Worm (Caenorhabditis elegans) whole organism, L1 larva: Measurements from ENCODE around the gene pen-2.
A peak's percentile ranks its signal among the peaks of the same experiment; 100 is the strongest.

Experiments
- C34B4.2 ChIP-seq: sonication (generic microtip); optimal IDR thresholded peaks from 2 replicates; lab custom pipeline; 2017; ENCODE audit warnings: mild to moderate bottlenecking, missing genetic modification characterization, missing compliant biosample characterization
- Y116A8C.19 ChIP-seq: sonication (generic microtip); optimal IDR thresholded peaks from 2 replicates; lab custom pipeline; 2016; ENCODE audit warnings: missing compliant biosample characterization, missing genetic modification characterization, borderline replicate concordance
- aly-2 ChIP-seq: fragments of 150-350 bp; optimal IDR thresholded peaks from 2 replicates; lab custom pipeline; 2014; ENCODE audit warnings: missing biosample characterization, missing genetic modification characterization
- blmp-1 ChIP-seq: fragments of 150-350 bp; optimal IDR thresholded peaks from 2 replicates; lab custom pipeline; 2014; ENCODE audit warnings: missing biosample characterization, missing genetic modification characterization
- ceh-63 ChIP-seq: fragments of 200-800 bp; sonication (Bioruptor generic); optimal IDR thresholded peaks from 2 replicates; lab custom pipeline; 2018; ENCODE audit warnings: mild to moderate bottlenecking, missing genetic modification characterization, missing compliant biosample characterization
- ceh-8 ChIP-seq: fragments of 200-800 bp; sonication (Bioruptor generic); optimal IDR thresholded peaks from 2 replicates; lab custom pipeline; 2018; ENCODE audit warnings: mild to moderate bottlenecking, missing genetic modification characterization, moderate library complexity, missing compliant biosample characterization
- ceh-82 ChIP-seq, 3 experiments: fragments of 150-350 bp in 1 of 3; sonication (generic microtip) in 2 of 3; optimal IDR thresholded peaks; 2 replicates each; lab custom pipeline; 2014 to 2017; ENCODE audit warnings: missing biosample characterization in 3 of 3, missing genetic modification characterization in 3 of 3
- ceh-90 ChIP-seq: sonication (generic microtip); optimal IDR thresholded peaks from 2 replicates; lab custom pipeline; 2016; ENCODE audit warnings: missing genetic modification characterization, missing compliant biosample characterization
- efl-1 ChIP-seq, 4 experiments: fragments of 150-350 bp; optimal IDR thresholded peaks in 3 of 4; peaks in 1 of 4; 1 replicate in 1 of 4; 2 replicates in 3 of 4; lab custom pipeline; 2014; ENCODE audit warnings: missing biosample characterization in 2 of 4, missing genetic modification characterization in 2 of 4, missing genetic modification reagents in 2 of 4
- efl-3 ChIP-seq: fragments of 200-800 bp; sonication (Bioruptor generic); optimal IDR thresholded peaks from 2 replicates; lab custom pipeline; 2018; ENCODE audit warnings: mild to moderate bottlenecking, missing genetic modification characterization, missing compliant biosample characterization
- elt-2 ChIP-seq: sonication (generic microtip); optimal IDR thresholded peaks from 2 replicates; lab custom pipeline; 2016; ENCODE audit warnings: missing genetic modification characterization, mild to moderate bottlenecking, inconsistent platforms, missing compliant biosample characterization, missing genetic modification reagents
- elt-3 ChIP-seq, 6 experiments: fragments of 150-350 bp in 1 of 6; sonication (generic microtip); optimal IDR thresholded peaks; 2 replicates each; lab custom pipeline; 2017 to 2018; ENCODE audit warnings: missing biosample characterization in 6 of 6, missing genetic modification characterization in 6 of 6, inconsistent platforms in 1 of 6
- ets-5 ChIP-seq: fragments of 200-800 bp; sonication (Bioruptor generic); IDR thresholded peaks from 2 replicates; pipeline ENCODE4 v1.3.6; 2022; ENCODE audit warnings: missing genetic modification characterization, missing compliant biosample characterization
- fkh-10 ChIP-seq: sonication (generic microtip); optimal IDR thresholded peaks from 2 replicates; lab custom pipeline; 2017; ENCODE audit warnings: missing biosample characterization, missing genetic modification reagents, missing genetic modification characterization
- fkh-4 ChIP-seq: sonication (generic microtip); optimal IDR thresholded peaks from 2 replicates; lab custom pipeline; 2016; ENCODE audit warnings: missing compliant biosample characterization, missing genetic modification characterization, borderline replicate concordance
- hlh-17 ChIP-seq: fragments of 200-800 bp; sonication (Bioruptor generic); optimal IDR thresholded peaks from 2 replicates; lab custom pipeline; 2018; ENCODE audit warnings: missing genetic modification characterization, mild to moderate bottlenecking, missing compliant biosample characterization, moderate library complexity, borderline replicate concordance
- hlh-4 ChIP-seq: sonication (generic microtip); optimal IDR thresholded peaks from 2 replicates; lab custom pipeline; 2016; ENCODE audit warnings: mild to moderate bottlenecking, missing genetic modification characterization, missing compliant biosample characterization
- irx-1 ChIP-seq: sonication (generic microtip); optimal IDR thresholded peaks from 2 replicates; lab custom pipeline; 2016; ENCODE audit warnings: missing genetic modification characterization, missing compliant biosample characterization
- isw-1 ChIP-seq: fragments of 200-800 bp; sonication (Bioruptor generic); IDR thresholded peaks from 2 replicates; pipeline ENCODE4 v1.3.6; 2022; ENCODE audit warnings: missing genetic modification characterization, missing compliant biosample characterization
- lin-14 ChIP-seq: fragments of 200-800 bp; sonication (Bioruptor generic); optimal IDR thresholded peaks from 2 replicates; lab custom pipeline; 2018; ENCODE audit warnings: mild to moderate bottlenecking, missing genetic modification characterization, moderate library complexity, missing compliant biosample characterization
- lin-15B ChIP-seq: fragments of 150-350 bp; sonication (generic microtip); optimal IDR thresholded peaks from 3 replicates; lab custom pipeline; 2014; ENCODE audit warnings: missing biosample characterization, missing genetic modification characterization
- lin-35 ChIP-seq, 2 experiments: fragments of 150-350 bp; optimal IDR thresholded peaks; 2 replicates each; lab custom pipeline; 2014; ENCODE audit warnings: missing biosample characterization in 2 of 2, missing genetic modification characterization in 2 of 2, missing genetic modification reagents in 2 of 2
- lir-3 ChIP-seq: sonication (generic microtip); optimal IDR thresholded peaks from 2 replicates; lab custom pipeline; 2016; ENCODE audit warnings: mild to moderate bottlenecking, missing genetic modification characterization, moderate library complexity, missing compliant biosample characterization; ENCODE audit not compliant: poor library complexity
- nhr-12 ChIP-seq: sonication (generic microtip); optimal IDR thresholded peaks from 2 replicates; lab custom pipeline; 2017; ENCODE audit warnings: missing biosample characterization, missing genetic modification characterization
- nhr-19 ChIP-seq: fragments of 200-800 bp; sonication (Bioruptor generic); conservative IDR thresholded peaks from 2 replicates; pipeline ENCODE4 v1.3.6; 2022; ENCODE audit warnings: missing genetic modification characterization, missing compliant biosample characterization
- nhr-47 ChIP-seq: sonication (generic microtip); optimal IDR thresholded peaks from 2 replicates; lab custom pipeline; 2016; ENCODE audit warnings: mild to moderate bottlenecking, missing genetic modification characterization, moderate library complexity, missing compliant biosample characterization
- nhr-71 ChIP-seq: sonication (generic microtip); optimal IDR thresholded peaks from 2 replicates; lab custom pipeline; 2016; ENCODE audit warnings: mild to moderate bottlenecking, missing genetic modification characterization, moderate library complexity, missing compliant biosample characterization
- nhr-76 ChIP-seq: sonication (generic microtip); optimal IDR thresholded peaks from 2 replicates; lab custom pipeline; 2017; ENCODE audit warnings: missing biosample characterization, missing genetic modification characterization
- nhr-90 ChIP-seq: sonication (generic microtip); optimal IDR thresholded peaks from 2 replicates; lab custom pipeline; 2016; ENCODE audit warnings: mild to moderate bottlenecking, missing genetic modification characterization, missing compliant biosample characterization; ENCODE audit not compliant: poor library complexity
- pag-3 ChIP-seq: sonication (generic microtip); optimal IDR thresholded peaks from 2 replicates; lab custom pipeline; 2017; ENCODE audit warnings: missing genetic modification characterization, mild to moderate bottlenecking, missing compliant biosample characterization, antibody characterized with exemption, borderline replicate concordance; ENCODE audit not compliant: insufficient read depth
- pax-3 ChIP-seq: fragments of 200-800 bp; sonication (Bioruptor generic); optimal IDR thresholded peaks from 2 replicates; lab custom pipeline; 2018; ENCODE audit warnings: mild to moderate bottlenecking, missing genetic modification characterization, moderate library complexity, missing compliant biosample characterization
- pqm-1 ChIP-seq: sonication (generic microtip); optimal IDR thresholded peaks from 3 replicates; lab custom pipeline; 2017; ENCODE audit warnings: missing biosample characterization, missing genetic modification characterization
- rnt-1 ChIP-seq: sonication (generic microtip); optimal IDR thresholded peaks from 2 replicates; lab custom pipeline; 2016; ENCODE audit warnings: mild to moderate bottlenecking, missing genetic modification characterization, moderate library complexity, missing compliant biosample characterization
- snu-23 ChIP-seq: sonication (generic microtip); optimal IDR thresholded peaks from 2 replicates; lab custom pipeline; 2016; ENCODE audit warnings: missing genetic modification characterization, missing compliant biosample characterization
- tbx-2 ChIP-seq: sonication (generic microtip); optimal IDR thresholded peaks from 2 replicates; lab custom pipeline; 2016; ENCODE audit warnings: missing genetic modification characterization, missing compliant biosample characterization
- unc-130 ChIP-seq: fragments of 150-350 bp; optimal IDR thresholded peaks from 2 replicates; lab custom pipeline; 2017; ENCODE audit warnings: missing biosample characterization, missing genetic modification characterization, inconsistent platforms
- unc-30 ChIP-seq: sonication (generic microtip); optimal IDR thresholded peaks from 2 replicates; lab custom pipeline; 2017; ENCODE audit warnings: missing biosample characterization, missing genetic modification characterization
- unc-86 ChIP-seq: sonication (generic microtip); optimal IDR thresholded peaks from 2 replicates; lab custom pipeline; 2016; ENCODE audit warnings: missing genetic modification characterization, missing compliant biosample characterization
- zag-1 ChIP-seq: fragments of 150-350 bp; optimal IDR thresholded peaks from 2 replicates; lab custom pipeline; 2014; ENCODE audit warnings: missing biosample characterization, missing genetic modification characterization

The pen-2 gene

ce11 chrIII:11357418-11357817 lies 14.3 kb downstream of the pen-2 start:
- no peak for TF ChIP-seq zag-1 (tag; lab: Kevin White, UChicago)
- TF ChIP-seq ceh-8 (GFP tag; lab: Kevin White, UChicago): no peak
- no peak for TF ChIP-seq hlh-4 (tag; lab: Kevin White, UChicago)
- TF ChIP-seq pag-3 (tag; lab: Kevin White, UChicago): no peak
- TF ChIP-seq ceh-63: no peak
- TF ChIP-seq aly-2 (tag; lab: Kevin White, UChicago): no peak
- TF ChIP-seq tbx-2: no peak
- TF ChIP-seq unc-30 (tag; lab: Kevin White, UChicago): no peak
- TF ChIP-seq lin-35 (GFP tag; optimal IDR thresholded peaks at IDR 0.05; lab: Kevin White, UChicago): peak in 1 of 2 experiments; percentile 4
- peak; percentile 16 for TF ChIP-seq blmp-1 (tag; lab: Kevin White, UChicago)
- TF ChIP-seq rnt-1 (tag; lab: Kevin White, UChicago): no peak
- TF ChIP-seq nhr-12 (tag; lab: Kevin White, UChicago): no peak
- TF ChIP-seq nhr-47 (tag; lab: Kevin White, UChicago): no peak
- no peak for TF ChIP-seq unc-86
- peak; percentile 22 for TF ChIP-seq nhr-90 (tag; lab: Kevin White, UChicago)
- TF ChIP-seq lin-14: peak; percentile 52
- no peak for TF ChIP-seq snu-23
- TF ChIP-seq irx-1 (tag; lab: Kevin White, UChicago): no peak
- peak in 3 of 6 experiments; percentile 52 to 79 (median 64) for TF ChIP-seq elt-3 (tag; optimal IDR thresholded peaks at IDR 0.05; lab: Kevin White, UChicago)
- no peak for TF ChIP-seq ceh-90 (tag; lab: Kevin White, UChicago)
- no peak for TF ChIP-seq Y116A8C.19 (tag; lab: Kevin White, UChicago)
- TF ChIP-seq elt-2 (tag; lab: Kevin White, UChicago): no peak
- TF ChIP-seq C34B4.2 (tag; lab: Kevin White, UChicago): no peak
- TF ChIP-seq ets-5 (GFP tag; lab: Robert Waterston, UW): no peak
- TF ChIP-seq pqm-1 (tag; lab: Kevin White, UChicago): no peak
- TF ChIP-seq pax-3 (tag; lab: Kevin White, UChicago): no peak
- TF ChIP-seq nhr-76: no peak
- TF ChIP-seq fkh-4 (tag; lab: Kevin White, UChicago): no peak
- TF ChIP-seq efl-3 (GFP tag; lab: Kevin White, UChicago): no peak
- no peak for TF ChIP-seq nhr-71 (tag; lab: Kevin White, UChicago)
- TF ChIP-seq isw-1: no peak
- no peak for TF ChIP-seq lin-15B (tag; lab: Kevin White, UChicago)
- TF ChIP-seq ceh-82 (tag; optimal IDR thresholded peaks at IDR 0.05; lab: Kevin White, UChicago): no peak
- TF ChIP-seq nhr-19 (GFP tag; lab: Robert Waterston, UW): no peak
- no peak for TF ChIP-seq efl-1 (optimal IDR thresholded peaks at IDR 0.05; lab: Kevin White, UChicago)
- TF ChIP-seq efl-1 (GFP tag; optimal IDR thresholded peaks at IDR 0.05 in 1 of 2; lab: Kevin White, UChicago): peak in 1 of 2 experiments; percentile 47
- no peak for TF ChIP-seq hlh-17 (GFP tag; lab: Kevin White, UChicago)
- no peak for TF ChIP-seq lir-3 (tag; lab: Kevin White, UChicago)
- no peak for TF ChIP-seq fkh-10
- TF ChIP-seq unc-130 (tag; lab: Kevin White, UChicago): no peak

DNA sequence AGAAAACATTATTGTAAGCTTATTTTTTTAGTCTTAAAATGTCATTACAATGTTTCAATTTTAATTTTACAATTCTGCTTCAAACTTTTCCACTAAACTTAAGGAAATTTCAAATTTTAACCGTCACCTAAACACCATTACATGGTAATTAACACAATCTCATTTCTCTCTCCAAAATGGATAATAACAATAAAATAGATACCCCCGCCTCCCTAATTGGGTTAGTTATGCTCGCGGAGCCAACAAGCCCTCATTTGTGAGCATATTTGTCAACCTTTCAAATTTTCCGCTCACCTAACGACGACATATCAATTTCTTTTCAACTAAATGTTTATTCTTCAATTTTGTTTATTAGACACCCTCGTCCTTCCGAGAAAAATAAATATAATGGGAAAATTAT lies 15.2 kb downstream of the pen-2 start:
- TF ChIP-seq ets-5 (GFP tag; lab: Robert Waterston, UW): no peak
- TF ChIP-seq ceh-63: peak; percentile 29
- peak; percentile 22 for TF ChIP-seq lin-14
